Worm (Caenorhabditis elegans) whole organism, L4 larva: ENCODE results near the gene nsph-1.1.

Experiments used
- F10B5.3 ChIP-seq: sonication (generic microtip); optimal IDR thresholded peaks from 2 replicates; lab custom pipeline; 2016; ENCODE audit warnings: mild to moderate bottlenecking, missing genetic modification characterization, missing compliant biosample characterization
- F26F4.8 ChIP-seq: fragments of 200-800 bp; sonication (Bioruptor generic); conservative IDR thresholded peaks from 2 replicates; pipeline ENCODE4 v1.3.6; 2022; ENCODE audit warnings: missing genetic modification characterization, missing compliant biosample characterization
- F37D6.2 ChIP-seq: sonication (generic microtip); optimal IDR thresholded peaks from 2 replicates; lab custom pipeline; 2016; ENCODE audit warnings: mild to moderate bottlenecking, missing genetic modification characterization, missing compliant biosample characterization
- T20F7.1 ChIP-seq: fragments of 200-800 bp; sonication (Bioruptor generic); optimal IDR thresholded peaks from 2 replicates; lab custom pipeline; 2018; ENCODE audit warnings: mild to moderate bottlenecking, missing genetic modification characterization, missing compliant biosample characterization
- ZK337.2 ChIP-seq: fragments of 200-800 bp; sonication (Bioruptor generic); IDR thresholded peaks from 2 replicates; pipeline ENCODE4 v1.3.6; 2022; ENCODE audit warnings: missing genetic modification reagents, missing genetic modification characterization, missing compliant biosample characterization
- arid-1 ChIP-seq: fragments of 200-800 bp; sonication (Bioruptor generic); conservative IDR thresholded peaks from 2 replicates; pipeline ENCODE4 v1.3.6; 2022; ENCODE audit warnings: missing genetic modification reagents, missing genetic modification characterization, missing compliant biosample characterization
- attf-4 ChIP-seq: sonication (generic microtip); optimal IDR thresholded peaks from 3 replicates; lab custom pipeline; 2017; ENCODE audit warnings: missing biosample characterization, missing genetic modification characterization
- ceh-28 ChIP-seq: fragments of 150-350 bp; optimal IDR thresholded peaks from 2 replicates; lab custom pipeline; 2014; ENCODE audit warnings: missing biosample characterization, missing genetic modification reagents, missing genetic modification characterization
- cey-2 ChIP-seq: sonication (generic microtip); optimal IDR thresholded peaks from 3 replicates; lab custom pipeline; 2017; ENCODE audit warnings: missing genetic modification characterization, mild to moderate bottlenecking, missing compliant biosample characterization, antibody characterized with exemption, borderline replicate concordance; ENCODE audit not compliant: insufficient read depth
- daf-19 ChIP-seq: fragments of 200-800 bp; sonication (Bioruptor generic); conservative IDR thresholded peaks from 2 replicates; pipeline ENCODE4 v1.3.6; 2022; ENCODE audit warnings: missing genetic modification characterization, missing compliant biosample characterization
- dmd-8 ChIP-seq: fragments of 200-800 bp; sonication (Bioruptor generic); IDR thresholded peaks from 2 replicates; pipeline ENCODE4 v1.3.6; 2022; ENCODE audit warnings: missing genetic modification characterization, missing compliant biosample characterization
- dmd-9 ChIP-seq: fragments of 200-800 bp; sonication (Bioruptor generic); IDR thresholded peaks from 2 replicates; pipeline ENCODE4 v1.3.6; 2022; ENCODE audit warnings: missing genetic modification reagents, missing genetic modification characterization, missing compliant biosample characterization
- dpl-1 ChIP-seq: fragments of 150-350 bp; optimal IDR thresholded peaks from 2 replicates; lab custom pipeline; 2014; ENCODE audit warnings: missing biosample characterization, missing genetic modification reagents, missing genetic modification characterization
- duxl-1 ChIP-seq: sonication (generic microtip); optimal IDR thresholded peaks from 2 replicates; lab custom pipeline; 2016; ENCODE audit warnings: mild to moderate bottlenecking, missing genetic modification characterization, moderate library complexity, missing compliant biosample characterization; ENCODE audit not compliant: poor library complexity
- dve-1 ChIP-seq: sonication (generic microtip); optimal IDR thresholded peaks from 2 replicates; lab custom pipeline; 2017; ENCODE audit warnings: antibody characterized with exemption, mild to moderate bottlenecking, missing genetic modification characterization, missing compliant biosample characterization; ENCODE audit not compliant: insufficient read depth
- fkh-10 ChIP-seq: fragments of 150-350 bp; optimal IDR thresholded peaks from 2 replicates; lab custom pipeline; 2014; ENCODE audit warnings: missing biosample characterization, missing genetic modification reagents, missing genetic modification characterization
- hmg-1.1 ChIP-seq: fragments of 200-800 bp; sonication (Bioruptor generic); IDR thresholded peaks from 2 replicates; pipeline ENCODE4 v1.3.6; 2022; ENCODE audit warnings: missing genetic modification reagents, missing genetic modification characterization, missing compliant biosample characterization
- jun-1 ChIP-seq: fragments of 150-350 bp; optimal IDR thresholded peaks from 2 replicates; lab custom pipeline; 2014; ENCODE audit warnings: missing biosample characterization, missing genetic modification reagents, missing genetic modification characterization
- lin-1 ChIP-seq: fragments of 200-800 bp; sonication (Bioruptor generic); IDR thresholded peaks from 2 replicates; pipeline ENCODE4 v1.3.6; 2022; ENCODE audit warnings: missing genetic modification reagents, missing genetic modification characterization, missing compliant biosample characterization
- lin-13 ChIP-seq: fragments of 150-350 bp; optimal IDR thresholded peaks from 2 replicates; lab custom pipeline; 2014; ENCODE audit warnings: missing biosample characterization, missing genetic modification reagents, missing genetic modification characterization
- lin-15B ChIP-seq: fragments of 150-350 bp; sonication (generic microtip); optimal IDR thresholded peaks from 3 replicates; lab custom pipeline; 2014; ENCODE audit warnings: missing biosample characterization, missing genetic modification characterization
- lin-39 ChIP-seq: fragments of 150-350 bp; optimal IDR thresholded peaks from 2 replicates; lab custom pipeline; 2014; ENCODE audit warnings: missing biosample characterization, missing genetic modification reagents, missing genetic modification characterization
- lir-3 ChIP-seq: sonication (generic microtip); optimal IDR thresholded peaks from 2 replicates; lab custom pipeline; 2016; ENCODE audit warnings: mild to moderate bottlenecking, missing genetic modification characterization, missing compliant biosample characterization
- mdl-1 ChIP-seq, 2 experiments: fragments of 150-350 bp in 1 of 2; sonication (generic microtip) in 1 of 2; optimal IDR thresholded peaks; 2 replicates each; lab custom pipeline; 2014 to 2017; ENCODE audit warnings: missing biosample characterization in 2 of 2, missing genetic modification characterization in 2 of 2
- mep-1 ChIP-seq: fragments of 150-350 bp; sonication (generic microtip); optimal IDR thresholded peaks from 3 replicates; lab custom pipeline; 2014; ENCODE audit warnings: missing biosample characterization, missing genetic modification characterization
- mes-2 ChIP-seq: sonication (generic microtip); optimal IDR thresholded peaks from 2 replicates; lab custom pipeline; 2016; ENCODE audit warnings: missing genotype, mild to moderate bottlenecking, missing genetic modification characterization, missing compliant biosample characterization; ENCODE audit not compliant: poor library complexity, severe bottlenecking
- mxl-2 ChIP-seq: fragments of 200-800 bp; sonication (Bioruptor generic); conservative IDR thresholded peaks from 2 replicates; pipeline ENCODE4 v1.3.6; 2022; ENCODE audit warnings: missing genetic modification reagents, missing genetic modification characterization, missing compliant biosample characterization
- nhr-102 ChIP-seq: sonication (generic microtip); optimal IDR thresholded peaks from 2 replicates; lab custom pipeline; 2016; ENCODE audit warnings: mild to moderate bottlenecking, missing genetic modification characterization, moderate library complexity, missing compliant biosample characterization
- nhr-11 ChIP-seq: fragments of 150-350 bp; optimal IDR thresholded peaks from 2 replicates; lab custom pipeline; 2014; ENCODE audit warnings: missing biosample characterization, missing genetic modification characterization
- nhr-237 ChIP-seq: sonication (generic microtip); optimal IDR thresholded peaks from 2 replicates; lab custom pipeline; 2017; ENCODE audit warnings: missing biosample characterization, missing genetic modification characterization
- nhr-25 ChIP-seq: sonication (generic microtip); optimal IDR thresholded peaks from 2 replicates; lab custom pipeline; 2017; ENCODE audit warnings: missing genetic modification characterization, mild to moderate bottlenecking, missing compliant biosample characterization, antibody characterized with exemption, moderate library complexity, borderline replicate concordance; ENCODE audit not compliant: insufficient read depth
- nhr-42 ChIP-seq: fragments of 200-800 bp; sonication (Bioruptor generic); IDR thresholded peaks from 2 replicates; pipeline ENCODE4 v1.3.6; 2022; ENCODE audit warnings: missing genetic modification characterization, missing compliant biosample characterization
- nhr-48 ChIP-seq: sonication (generic microtip); optimal IDR thresholded peaks from 2 replicates; lab custom pipeline; 2016; ENCODE audit warnings: mild to moderate bottlenecking, missing genetic modification characterization, missing compliant biosample characterization
- nhr-6 ChIP-seq: fragments of 150-350 bp; optimal IDR thresholded peaks from 2 replicates; lab custom pipeline; 2014; ENCODE audit warnings: missing biosample characterization, missing genetic modification characterization
- nhr-77 ChIP-seq: fragments of 150-350 bp; optimal IDR thresholded peaks from 2 replicates; lab custom pipeline; 2014; ENCODE audit warnings: missing biosample characterization, missing genetic modification characterization
- php-3 ChIP-seq: fragments of 200-800 bp; sonication (Bioruptor generic); IDR thresholded peaks from 2 replicates; pipeline ENCODE4 v1.3.6; 2022; ENCODE audit warnings: missing genetic modification reagents, missing genetic modification characterization, missing compliant biosample characterization
- pqm-1 ChIP-seq: sonication (generic microtip); optimal IDR thresholded peaks from 2 replicates; lab custom pipeline; 2017; ENCODE audit warnings: missing biosample characterization, missing genetic modification characterization
- rbr-2 ChIP-seq: sonication (generic microtip); optimal IDR thresholded peaks from 2 replicates; lab custom pipeline; 2016; ENCODE audit warnings: missing genotype, missing genetic modification characterization, missing compliant biosample characterization
- set-16 ChIP-seq: fragments of 200-800 bp; sonication (Bioruptor generic); IDR thresholded peaks from 2 replicates; pipeline ENCODE4 v1.3.6; 2022; ENCODE audit warnings: missing genetic modification reagents, missing genetic modification characterization, missing compliant biosample characterization
- snpc-1.2 ChIP-seq: fragments of 200-800 bp; sonication (Bioruptor generic); IDR thresholded peaks from 2 replicates; pipeline ENCODE4 v1.3.6; 2022; ENCODE audit warnings: missing genetic modification reagents, missing genetic modification characterization, missing compliant biosample characterization
- snpc-4 ChIP-seq: fragments of 150-350 bp; optimal IDR thresholded peaks from 2 replicates; lab custom pipeline; 2014; ENCODE audit warnings: missing biosample characterization, missing genetic modification characterization
- spr-3 ChIP-seq: fragments of 200-800 bp; sonication (Bioruptor generic); optimal IDR thresholded peaks from 2 replicates; lab custom pipeline; 2018; ENCODE audit warnings: mild to moderate bottlenecking, missing genetic modification characterization, missing compliant biosample characterization
- tag-97 ChIP-seq: fragments of 200-800 bp; sonication (Bioruptor generic); IDR thresholded peaks from 2 replicates; pipeline ENCODE4 v1.3.6; 2022; ENCODE audit warnings: missing genetic modification characterization, missing compliant biosample characterization
- unc-130 ChIP-seq: sonication (generic microtip); optimal IDR thresholded peaks from 2 replicates; lab custom pipeline; 2016; ENCODE audit warnings: missing genetic modification reagents, missing genetic modification characterization, missing compliant biosample characterization
- unc-62 ChIP-seq, 3 experiments: fragments of 150-350 bp in 1 of 3; sonication (generic microtip); optimal IDR thresholded peaks in 2 of 3; peaks in 1 of 3; 1 replicate in 1 of 3; 2 replicates in 2 of 3; lab custom pipeline; 2014 to 2017; ENCODE audit warnings: missing biosample characterization in 3 of 3, missing genetic modification characterization in 3 of 3, missing genetic modification reagents in 3 of 3, missing genotype in 1 of 3
- vab-7 ChIP-seq: fragments of 200-800 bp; sonication (Bioruptor generic); IDR thresholded peaks from 2 replicates; pipeline ENCODE4 v1.3.6; 2022; ENCODE audit warnings: missing genetic modification reagents, missing genetic modification characterization, missing compliant biosample characterization
- zfp-2 ChIP-seq: sonication (generic microtip); optimal IDR thresholded peaks from 2 replicates; lab custom pipeline; 2016; ENCODE audit warnings: mild to moderate bottlenecking, missing genetic modification characterization, missing compliant biosample characterization
- zfp-3 ChIP-seq: fragments of 200-800 bp; sonication (Bioruptor generic); conservative IDR thresholded peaks from 2 replicates; pipeline ENCODE4 v1.3.6; 2022; ENCODE audit warnings: missing genetic modification reagents, missing genetic modification characterization, missing compliant biosample characterization
- zip-11 ChIP-seq: fragments of 200-800 bp; sonication (Bioruptor generic); IDR thresholded peaks from 2 replicates; pipeline ENCODE4 v1.3.6; 2022; ENCODE audit warnings: missing genetic modification characterization, missing compliant biosample characterization
- zip-2 ChIP-seq: fragments of 150-350 bp; optimal IDR thresholded peaks from 2 replicates; lab custom pipeline; 2014; ENCODE audit warnings: missing biosample characterization, missing genetic modification characterization

The nsph-1.1 gene

DNA sequence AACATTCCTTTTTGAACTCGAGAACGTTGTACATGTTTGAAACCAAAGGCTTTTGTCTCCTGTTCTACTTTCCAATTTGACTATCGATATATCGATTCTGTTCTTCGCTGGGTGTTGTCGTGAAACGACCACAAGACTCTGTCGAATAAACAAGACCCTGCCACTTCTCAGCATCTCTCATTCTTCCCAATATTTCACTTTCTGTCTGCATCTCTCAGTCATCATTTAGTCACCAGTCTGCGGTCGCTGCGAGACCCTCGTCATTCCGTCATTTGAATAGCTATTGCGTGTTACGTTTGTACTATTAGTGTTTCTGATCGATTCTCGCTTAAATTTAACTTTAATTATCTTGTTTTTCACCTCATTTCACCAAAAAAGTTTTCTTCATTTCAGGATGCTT lies 20.8 kb downstream of the nsph-1.1 start:
- TF ChIP-seq spr-3 (GFP tag; lab: Kevin White, UChicago): no peak
- no peak for TF ChIP-seq snpc-4 (tag; lab: Kevin White, UChicago)
- peak; percentile 25; the same call in 1 of the 2 replicates for TF ChIP-seq set-16 (GFP tag; lab: Robert Waterston, UW)
- TF ChIP-seq pqm-1 (tag; lab: Kevin White, UChicago): peak; percentile 22
- no peak for TF ChIP-seq nhr-237 (tag; lab: Kevin White, UChicago)
- peak; percentile 97 for TF ChIP-seq nhr-11 (tag; lab: Kevin White, UChicago)
- peak; percentile 58 for TF ChIP-seq F37D6.2 (tag; lab: Kevin White, UChicago)
- TF ChIP-seq cey-2 (tag; lab: Kevin White, UChicago): peak; percentile 52
- peak; percentile 89 for TF ChIP-seq nhr-6 (tag; lab: Kevin White, UChicago)
- 0 out of 2 replicates have a peak, but pooled peaks have one; percentile 63 for TF ChIP-seq lin-1 (GFP tag; lab: Robert Waterston, UW)
- no peak for TF ChIP-seq lin-39 (tag; lab: Kevin White, UChicago)
- no peak for TF ChIP-seq lir-3 (tag; lab: Kevin White, UChicago)
- peak; percentile 88 for TF ChIP-seq mes-2 (tag; lab: Kevin White, UChicago)
- peak; percentile 59 for TF ChIP-seq zip-2 (tag; lab: Kevin White, UChicago)
- peak; percentile 93 for TF ChIP-seq rbr-2 (tag; lab: Kevin White, UChicago)
- TF ChIP-seq nhr-48 (tag; lab: Kevin White, UChicago): peak; percentile 70
- no peak for TF ChIP-seq mxl-2 (GFP tag; lab: Robert Waterston, UW)
- peak in 1 of 2 experiments; percentile 100 for TF ChIP-seq unc-62 (GFP tag; optimal IDR thresholded peaks at IDR 0.05 in 1 of 2; lab: Kevin White, UChicago)
- TF ChIP-seq unc-62 (tag; optimal IDR thresholded peaks at IDR 0.05; lab: Kevin White, UChicago): no peak
- TF ChIP-seq F26F4.8 (GFP tag; lab: Robert Waterston, UW): no peak
- peak; percentile 67 for TF ChIP-seq fkh-10
- TF ChIP-seq ceh-28: peak; percentile 86
- TF ChIP-seq mep-1 (tag; lab: Kevin White, UChicago): peak; percentile 88
- no peak for TF ChIP-seq attf-4
- no peak for TF ChIP-seq tag-97 (GFP tag; lab: Robert Waterston, UW)
- peak; percentile 86 for TF ChIP-seq zfp-3
- peak; percentile 87 for TF ChIP-seq nhr-77 (tag; lab: Kevin White, UChicago)
- no peak for TF ChIP-seq zip-11
- TF ChIP-seq jun-1: peak; percentile 90
- TF ChIP-seq arid-1: peak; percentile 66; the same call in 1 of the 2 replicates
- peak; percentile 75 for TF ChIP-seq nhr-102
- TF ChIP-seq snpc-1.2 (GFP tag; lab: Robert Waterston, UW): peak; percentile 58
- TF ChIP-seq ZK337.2 (GFP tag; lab: Robert Waterston, UW): no peak
- TF ChIP-seq duxl-1 (tag; lab: Kevin White, UChicago): peak; percentile 77
- TF ChIP-seq T20F7.1 (GFP tag; lab: Kevin White, UChicago): peak; percentile 80
- TF ChIP-seq mdl-1 (tag; optimal IDR thresholded peaks at IDR 0.05; lab: Kevin White, UChicago): peak in 1 of 2 experiments; percentile 83
- TF ChIP-seq php-3 (GFP tag; lab: Robert Waterston, UW): peak; percentile 81
- TF ChIP-seq vab-7: peak; percentile 61
- TF ChIP-seq zfp-2: peak; percentile 61
- no peak for TF ChIP-seq dmd-8
- TF ChIP-seq nhr-42 (GFP tag; lab: Robert Waterston, UW): peak; percentile 80; the same call in 1 of the 2 replicates
- TF ChIP-seq dve-1: peak; percentile 97
- no peak for TF ChIP-seq F10B5.3 (tag; lab: Kevin White, UChicago)
- peak; percentile 78 for TF ChIP-seq dpl-1 (GFP tag; lab: Kevin White, UChicago)
- TF ChIP-seq hmg-1.1 (GFP tag; lab: Robert Waterston, UW): peak; percentile 91
- TF ChIP-seq daf-19 (GFP tag; lab: Robert Waterston, UW): peak; percentile 79
- no peak for TF ChIP-seq unc-130 (GFP tag; lab: Kevin White, UChicago)
- TF ChIP-seq lin-15B (tag; lab: Kevin White, UChicago): peak; percentile 6
- TF ChIP-seq dmd-9 (GFP tag; lab: Robert Waterston, UW): no peak
- TF ChIP-seq nhr-25: peak; percentile 83
- peak; percentile 59 for TF ChIP-seq lin-13
